Fruit fly (Drosophila melanogaster): Measurements from ENCODE around the gene CG7091.

- TF ChIP-seq CG33017 (tag; optimal IDR thresholded peaks at IDR 0.05) (no peak), bab1 (GFP tag; optimal IDR thresholded peaks at IDR 0.05) (no peak), CG12768 (GFP tag; optimal IDR thresholded peaks at IDR 0.05) (no peak), cnc (optimal IDR thresholded peaks at IDR 0.05) (no peak), kay (GFP tag; ENCODE audit: borderline replicate concordance) (no peak), CG5204 (GFP tag; optimal IDR thresholded peaks at IDR 0.05) (no peak), CG7101 (tag; optimal IDR thresholded peaks at IDR 0.05) (no peak), CG14711 (tag; optimal IDR thresholded peaks at IDR 0.05) (no peak)
Measured at dm6 chr3R:12972106-12972505, 5.7 kb upstream of the CG7091 start.

All from whole organism, adult.